Worm (Caenorhabditis elegans) whole organism, late embryonic: ENCODE results near the gene C06G3.8.

Experiments
- C08G9.2 ChIP-seq: sonication (generic microtip); optimal IDR thresholded peaks from 2 replicates; lab custom pipeline; 2016; ENCODE audit warnings: mild to moderate bottlenecking, missing genetic modification characterization, moderate library complexity, missing compliant biosample characterization
- K02D7.2 ChIP-seq: sonication (generic microtip); optimal IDR thresholded peaks from 2 replicates; lab custom pipeline; 2017; ENCODE audit warnings: mild to moderate bottlenecking, missing genetic modification characterization, missing compliant biosample characterization
- ama-1 ChIP-seq: fragments of 150-350 bp; optimal IDR thresholded peaks from 2 replicates; lab custom pipeline; 2014
- ceh-18 ChIP-seq: sonication (generic microtip); optimal IDR thresholded peaks from 2 replicates; lab custom pipeline; 2016; ENCODE audit warnings: missing genetic modification characterization, missing compliant biosample characterization
- dve-1 ChIP-seq: sonication (generic microtip); optimal IDR thresholded peaks from 2 replicates; lab custom pipeline; 2017; ENCODE audit warnings: antibody characterized with exemption, mild to moderate bottlenecking, missing genetic modification characterization, missing compliant biosample characterization
- hlh-6 ChIP-seq: sonication (generic microtip); optimal IDR thresholded peaks from 2 replicates; lab custom pipeline; 2016; ENCODE audit warnings: missing genotype, missing genetic modification characterization, missing compliant biosample characterization
- lin-11 ChIP-seq: fragments of 200-800 bp; sonication (Bioruptor generic); optimal IDR thresholded peaks from 2 replicates; lab custom pipeline; 2018; ENCODE audit warnings: mild to moderate bottlenecking, missing genetic modification characterization, missing compliant biosample characterization
- nfya-1 ChIP-seq: sonication (generic microtip); optimal IDR thresholded peaks from 2 replicates; lab custom pipeline; 2017; ENCODE audit warnings: missing genetic modification characterization, mild to moderate bottlenecking, missing compliant biosample characterization, antibody characterized with exemption, moderate library complexity
- nhr-11 ChIP-seq: fragments of 150-350 bp; optimal IDR thresholded peaks from 2 replicates; lab custom pipeline; 2014; ENCODE audit warnings: missing biosample characterization, missing genetic modification characterization
- rnt-1 ChIP-seq: sonication (generic microtip); optimal IDR thresholded peaks from 2 replicates; lab custom pipeline; 2016; ENCODE audit warnings: missing genetic modification characterization, missing compliant biosample characterization
- sox-2 ChIP-seq: fragments of 200-800 bp; sonication (Bioruptor generic); IDR thresholded peaks from 2 replicates; pipeline ENCODE4 v1.3.6; 2022; ENCODE audit warnings: missing genetic modification reagents, missing genetic modification characterization, missing compliant biosample characterization
- tbx-7 ChIP-seq: sonication (generic microtip); optimal IDR thresholded peaks from 2 replicates; lab custom pipeline; 2016; ENCODE audit warnings: missing genotype, missing genetic modification characterization, missing compliant biosample characterization
- unc-42 ChIP-seq: sonication (generic microtip); optimal IDR thresholded peaks from 2 replicates; lab custom pipeline; 2016; ENCODE audit warnings: missing genotype, missing genetic modification characterization, missing compliant biosample characterization
- ztf-16 ChIP-seq: sonication (generic microtip); optimal IDR thresholded peaks from 2 replicates; lab custom pipeline; 2017; ENCODE audit warnings: missing genetic modification characterization, missing compliant biosample characterization

ce11 chrIV:7067446-7067845 lies 35.1 kb upstream of the C06G3.8 start:
- TF ChIP-seq nhr-11 (tag; lab: Kevin White, UChicago) (no peak), C08G9.2 (tag; lab: Kevin White, UChicago) (no peak), K02D7.2 (no peak), dve-1 (tag; lab: Kevin White, UChicago) (no peak), unc-42 (no peak), tbx-7 (no peak), lin-11 (tag; lab: Kevin White, UChicago) (no peak), ztf-16 (tag; lab: Kevin White, UChicago) (no peak), hlh-6 (no peak), ceh-18 (no peak), nfya-1 (tag; lab: Kevin White, UChicago) (no peak), sox-2 (no peak), ama-1 (lab: Kevin White, UChicago) (no peak), rnt-1 (no peak)
